Fruit fly (Drosophila melanogaster) whole organism, wandering third instar larva: Measurements from ENCODE around the gene Adgf-D.

Source experiments
- Abd-B ChIP-seq: fragments of >200 bp; optimal IDR thresholded peaks from 2 replicates; lab custom pipeline; 2017; ENCODE audit warnings: missing biosample characterization, missing genetic modification characterization
- CG32264 ChIP-seq: fragments of 200-800 bp; sonication (Bioruptor generic); optimal IDR thresholded peaks from 2 replicates; lab custom pipeline; 2016; ENCODE audit warnings: missing biosample characterization, missing genetic modification characterization
- CG9705 ChIP-seq: fragments of 200-800 bp; sonication (Bioruptor generic); optimal IDR thresholded peaks from 2 replicates; lab custom pipeline; 2018; ENCODE audit warnings: missing biosample characterization, mild to moderate bottlenecking, missing genetic modification characterization
- CrebA ChIP-seq: fragments of 200-800 bp; sonication (Bioruptor generic); optimal IDR thresholded peaks from 2 replicates; lab custom pipeline; 2016; ENCODE audit warnings: missing biosample characterization, mild to moderate bottlenecking, missing genetic modification characterization, borderline replicate concordance
- Dfd ChIP-seq: fragments of >200 bp; optimal IDR thresholded peaks from 2 replicates; lab custom pipeline; 2017; ENCODE audit warnings: missing biosample characterization, missing genetic modification characterization
- Dif ChIP-seq: fragments of 200-275, 200-300 bp; sonication (Bioruptor generic); optimal IDR thresholded peaks from 2 replicates; lab custom pipeline; 2018; ENCODE audit warnings: missing biosample characterization, missing genetic modification characterization; ENCODE audit not compliant: partially characterized antibody
- GATAd ChIP-seq: sonication (Bioruptor generic); optimal IDR thresholded peaks from 2 replicates; lab custom pipeline; 2016; ENCODE audit warnings: missing biosample characterization, missing genetic modification characterization
- HLH106 ChIP-seq: fragments of 200-800 bp; optimal IDR thresholded peaks from 3 replicates; lab custom pipeline; 2019; ENCODE audit warnings: missing biosample characterization, mild to moderate bottlenecking, missing genetic modification characterization, moderate library complexity
- Hnf4 ChIP-seq: fragments of 200-800 bp; sonication (Bioruptor generic); optimal IDR thresholded peaks from 2 replicates; lab custom pipeline; 2016; ENCODE audit warnings: missing biosample characterization, mild to moderate bottlenecking, missing genetic modification characterization
- Hr78 ChIP-seq: fragments of >200 bp; optimal IDR thresholded peaks from 2 replicates; lab custom pipeline; 2017; ENCODE audit warnings: missing biosample characterization, missing genetic modification characterization
- Hr83 ChIP-seq: fragments of 200-300 bp; sonication (Bioruptor generic); optimal IDR thresholded peaks from 2 replicates; lab custom pipeline; 2016; ENCODE audit warnings: missing biosample characterization, mild to moderate bottlenecking, missing genetic modification characterization, moderate library complexity; ENCODE audit not compliant: poor library complexity, severe bottlenecking
- Jra ChIP-seq: sonication (Bioruptor generic); optimal IDR thresholded peaks from 2 replicates; lab custom pipeline; 2016; ENCODE audit warnings: missing biosample characterization, missing genetic modification characterization
- Mio ChIP-seq: sonication (Bioruptor generic); optimal IDR thresholded peaks from 2 replicates; lab custom pipeline; 2016; ENCODE audit warnings: missing biosample characterization, missing genetic modification characterization
- Myc ChIP-seq: fragments of >200 bp; optimal IDR thresholded peaks from 2 replicates; lab custom pipeline; 2017
- N ChIP-seq: fragments of >200 bp; optimal IDR thresholded peaks from 2 replicates; lab custom pipeline; 2018; ENCODE audit warnings: missing biosample characterization, missing external identifiers, missing genetic modification characterization
- OdsH ChIP-seq: fragments of 200-800 bp; sonication (Bioruptor generic); optimal IDR thresholded peaks from 2 replicates; lab custom pipeline; 2016; ENCODE audit warnings: missing biosample characterization, mild to moderate bottlenecking, missing genetic modification characterization
- Rel ChIP-seq, 2 experiments: fragments of 200-800 bp; sonication (Bioruptor generic) in 1 of 2; optimal IDR thresholded peaks; 2 replicates in 1 of 2; 3 replicates in 1 of 2; lab custom pipeline; 2016 to 2019; ENCODE audit warnings: mild to moderate bottlenecking in 2 of 2, missing biosample characterization in 2 of 2, missing genetic modification characterization in 2 of 2, moderate library complexity in 1 of 2
- Sp1 ChIP-seq: fragments of 200-800 bp; sonication (Bioruptor generic); optimal IDR thresholded peaks from 3 replicates; lab custom pipeline; 2019; ENCODE audit warnings: missing biosample characterization, mild to moderate bottlenecking, missing genetic modification characterization, moderate library complexity
- Vsx2 ChIP-seq: fragments of 200-300, 225-300 bp; sonication (Bioruptor generic); optimal IDR thresholded peaks from 2 replicates; lab custom pipeline; 2018; ENCODE audit warnings: missing biosample characterization, missing genetic modification characterization; ENCODE audit not compliant: partially characterized antibody
- br ChIP-seq: fragments of 200-800 bp; sonication (Bioruptor generic); optimal IDR thresholded peaks from 2 replicates; lab custom pipeline; 2016; ENCODE audit warnings: missing biosample characterization, missing genetic modification characterization
- brk ChIP-seq: fragments of 200-800 bp; sonication (Bioruptor generic); optimal IDR thresholded peaks from 2 replicates; lab custom pipeline; 2016; ENCODE audit warnings: missing biosample characterization, mild to moderate bottlenecking, missing genetic modification characterization
- dl ChIP-seq, 2 experiments: fragments of 175-275, 200-275 bp in 1 of 2; fragments of 200-275 bp in 1 of 2; sonication (Bioruptor generic); optimal IDR thresholded peaks; lab custom pipeline; 2018; ENCODE audit warnings: mild to moderate bottlenecking in 2 of 2, missing biosample characterization in 2 of 2, missing genetic modification characterization in 2 of 2, moderate library complexity in 2 of 2; ENCODE audit not compliant: partially characterized antibody in 2 of 2, insufficient read depth in 1 of 2
- dmrt93B ChIP-seq: fragments of 200-800 bp; sonication (Bioruptor generic); optimal IDR thresholded peaks from 2 replicates; lab custom pipeline; 2018; ENCODE audit warnings: missing biosample characterization, mild to moderate bottlenecking, missing genetic modification characterization
- dsf ChIP-seq: sonication (Bioruptor generic); optimal IDR thresholded peaks from 2 replicates; lab custom pipeline; 2016; ENCODE audit warnings: missing biosample characterization, missing genetic modification characterization, borderline replicate concordance
- ey ChIP-seq: fragments of 200-800 bp; sonication (Bioruptor generic); optimal IDR thresholded peaks from 2 replicates; lab custom pipeline; 2016; ENCODE audit warnings: missing biosample characterization, missing genetic modification characterization
- foxo ChIP-seq, 2 experiments: fragments of 200-800 bp; sonication (Bioruptor generic); optimal IDR thresholded peaks; 2 replicates in 1 of 2; 3 replicates in 1 of 2; lab custom pipeline; 2016 to 2017; ENCODE audit warnings: missing biosample characterization in 2 of 2, missing genetic modification characterization in 2 of 2
- fru ChIP-seq: fragments of 200-800 bp; sonication (Bioruptor generic); optimal IDR thresholded peaks from 3 replicates; lab custom pipeline; 2016; ENCODE audit warnings: missing biosample characterization, mild to moderate bottlenecking, missing genetic modification characterization
- h ChIP-seq: fragments of 200-800 bp; sonication (Bioruptor generic); optimal IDR thresholded peaks from 3 replicates; lab custom pipeline; 2016; ENCODE audit warnings: missing biosample characterization, mild to moderate bottlenecking, missing genetic modification characterization
- jim ChIP-seq: fragments of 175-275, 200-325 bp; sonication (Bioruptor generic); optimal IDR thresholded peaks from 2 replicates; lab custom pipeline; 2016; ENCODE audit warnings: missing biosample characterization, mild to moderate bottlenecking, missing genetic modification characterization
- lola ChIP-seq: fragments of >200 bp; optimal IDR thresholded peaks from 2 replicates; lab custom pipeline; 2017; ENCODE audit warnings: missing biosample characterization, missing genetic modification characterization
- pan ChIP-seq: fragments of >200 bp; optimal IDR thresholded peaks from 2 replicates; lab custom pipeline; 2017
- psq ChIP-seq: fragments of 200-800 bp; sonication (Bioruptor generic); optimal IDR thresholded peaks from 3 replicates; lab custom pipeline; 2017; ENCODE audit warnings: missing biosample characterization, mild to moderate bottlenecking, missing genetic modification characterization, moderate library complexity
- rgr ChIP-seq: fragments of 200-800 bp; sonication (Bioruptor generic); optimal IDR thresholded peaks from 3 replicates; lab custom pipeline; 2016; ENCODE audit warnings: missing biosample characterization, mild to moderate bottlenecking, missing genetic modification characterization
- sage ChIP-seq: fragments of 200-800 bp; sonication (Bioruptor generic); optimal IDR thresholded peaks from 2 replicates; lab custom pipeline; 2016; ENCODE audit warnings: missing biosample characterization, mild to moderate bottlenecking, missing genetic modification characterization
- sv ChIP-seq: fragments of 200-800 bp; sonication (Bioruptor generic); optimal IDR thresholded peaks from 3 replicates; lab custom pipeline; 2016; ENCODE audit warnings: missing biosample characterization, missing genetic modification characterization
- tai ChIP-seq: sonication (Bioruptor generic); optimal IDR thresholded peaks from 2 replicates; lab custom pipeline; 2016; ENCODE audit warnings: missing biosample characterization, missing genetic modification characterization
- usp ChIP-seq: fragments of >200 bp; optimal IDR thresholded peaks from 2 replicates; lab custom pipeline; 2017; ENCODE audit warnings: missing biosample characterization, missing genetic modification characterization
- woc ChIP-seq: sonication (Bioruptor generic); optimal IDR thresholded peaks from 2 replicates; lab custom pipeline; 2016; ENCODE audit warnings: missing biosample characterization, mild to moderate bottlenecking, missing genetic modification characterization

Adgf-D gene

DNA sequence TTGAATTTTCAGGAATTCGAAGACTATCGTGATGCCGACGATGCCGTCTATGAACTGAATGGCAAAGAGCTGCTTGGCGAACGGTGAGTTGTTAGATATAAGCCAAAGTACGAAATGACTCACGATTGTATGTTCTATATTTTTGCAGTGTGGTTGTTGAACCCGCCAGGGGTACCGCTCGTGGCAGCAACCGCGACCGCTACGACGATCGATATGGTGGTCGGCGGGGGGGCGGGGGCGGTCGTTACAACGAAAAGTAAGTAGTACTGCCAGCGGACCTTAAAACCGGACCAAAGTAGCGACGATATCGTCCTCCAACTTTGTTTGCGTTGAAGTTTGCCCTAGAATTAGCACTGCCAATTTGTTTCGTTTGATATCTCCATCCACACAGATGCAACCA, 43.1 kb downstream of the Adgf-D start:
- TF ChIP-seq GATAd (GFP tag; lab: Kevin White, UChicago) (no peak), sv (GFP tag; lab: Kevin White, UChicago) (no peak), ey (GFP tag; lab: Kevin White, UChicago) (no peak), Dfd (no peak)

- peak; percentile 47 for TF ChIP-seq Dif
- no peak for TF ChIP-seq usp (GFP tag; lab: Kevin White, UChicago)
- peak; percentile 59 for TF ChIP-seq OdsH (GFP tag; lab: Kevin White, UChicago)
- peak; percentile 69 for TF ChIP-seq h (GFP tag; lab: Kevin White, UChicago)
- TF ChIP-seq rgr = peak; percentile 79
- peak; percentile 30 for TF ChIP-seq Myc (lab: Kevin White, UChicago)
- no peak for TF ChIP-seq Abd-B (GFP tag; lab: Kevin White, UChicago)
- TF ChIP-seq Hr78 (GFP tag; lab: Kevin White, UChicago) = no peak
- TF ChIP-seq Vsx2 (GFP tag; lab: Kevin White, UChicago) = peak; percentile 5
- peak; percentile 83 for TF ChIP-seq Sp1
- no peak for TF ChIP-seq CrebA (GFP tag; lab: Kevin White, UChicago)
- peak; percentile 30 for TF ChIP-seq HLH106
- no peak for TF ChIP-seq GATAd (GFP tag; lab: Kevin White, UChicago)
- TF ChIP-seq dsf = no peak
- no peak for TF ChIP-seq Rel (GFP tag; optimal IDR thresholded peaks at IDR 0.05; lab: Kevin White, UChicago)
- peak; percentile 35 for TF ChIP-seq Rel (tag; optimal IDR thresholded peaks at IDR 0.05; lab: Kevin White, UChicago)
- peak; percentile 53 for TF ChIP-seq dmrt93B
- no peak for TF ChIP-seq pan (lab: Kevin White, UChicago)
- TF ChIP-seq woc (GFP tag; lab: Kevin White, UChicago) = peak; percentile 4
- peak; percentile 54 for TF ChIP-seq CG32264 (GFP tag; lab: Kevin White, UChicago)
- TF ChIP-seq foxo (GFP tag; optimal IDR thresholded peaks at IDR 0.05; lab: Kevin White, UChicago) = peak in 1 of 2 experiments; percentile 35
- peak; percentile 25 for TF ChIP-seq N (GFP tag; lab: Kevin White, UChicago)
- peak; percentile 37 for TF ChIP-seq fru (GFP tag; lab: Kevin White, UChicago)
- TF ChIP-seq sv (GFP tag; lab: Kevin White, UChicago) = peak; percentile 40
- peak; percentile 75 for TF ChIP-seq br
- peak; percentile 56 for TF ChIP-seq CG9705
- TF ChIP-seq psq = peak; percentile 30
- peak; percentile 49 for TF ChIP-seq Hnf4 (GFP tag; lab: Kevin White, UChicago)
- TF ChIP-seq tai = peak; percentile 49
- no peak for TF ChIP-seq sage (GFP tag; lab: Kevin White, UChicago)
- TF ChIP-seq ey (GFP tag; lab: Kevin White, UChicago) = peak; percentile 48
- peak; percentile 75 for TF ChIP-seq Hr83 (GFP tag; lab: Kevin White, UChicago)
These were observed 44.1 kb downstream of the Adgf-D start, which contains the start of gene B52 for dm6 chr3R:13660924-13661659. TSS of gene B52 (plus strand) at chr3R:13661311.

DNA sequence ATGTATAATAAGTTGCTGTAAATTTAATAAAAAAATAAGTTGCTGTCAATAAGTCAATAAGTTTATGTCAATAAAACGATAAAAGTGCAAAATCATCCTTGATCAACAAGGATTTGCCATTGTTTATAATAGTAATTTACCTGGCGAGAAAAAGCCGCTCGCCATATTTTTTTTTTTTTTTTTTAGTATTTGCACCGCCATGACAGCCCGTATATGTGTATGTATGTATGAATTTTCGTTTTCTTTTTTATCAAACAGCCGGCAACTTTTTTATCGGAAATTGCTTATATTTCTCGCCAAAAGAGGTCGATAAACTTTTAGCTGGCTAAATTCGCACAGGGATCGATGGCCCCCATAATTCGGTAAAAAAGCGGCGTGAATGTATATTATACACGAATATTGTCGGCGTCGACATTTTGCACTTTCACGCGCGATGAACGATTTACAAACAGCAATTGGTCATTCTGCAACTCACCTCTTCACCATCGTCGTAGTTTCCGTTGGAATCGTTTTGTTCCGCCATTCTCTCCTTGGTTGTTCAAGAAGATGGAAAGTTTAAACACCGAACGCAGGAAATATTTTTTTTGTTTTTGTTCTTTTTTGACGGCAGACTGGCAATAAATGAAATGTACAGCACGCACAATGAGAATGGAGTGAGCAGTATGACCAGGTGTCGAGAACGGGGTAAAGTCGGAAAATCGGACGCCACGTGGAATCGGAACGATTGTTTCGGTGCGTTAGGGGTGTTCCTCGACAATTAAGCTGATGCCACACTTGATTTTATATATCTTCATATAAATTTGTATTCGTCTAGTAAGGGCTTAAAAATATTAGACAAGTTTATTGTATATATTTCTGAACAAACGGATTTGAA, 45.1 kb downstream of the Adgf-D start, which contains the start of gene Hrb87F:
Gene Hrb87F, minus strand, starts transcription at position 667 of the 874 bp plus-strand sequence.
- TF ChIP-seq lola (GFP tag; lab: Kevin White, UChicago) (no peak), tai (no peak), sage (GFP tag; lab: Kevin White, UChicago) (no peak), Abd-B (GFP tag; lab: Kevin White, UChicago) (no peak), h (GFP tag; lab: Kevin White, UChicago) (no peak), CG9705 (no peak), Hr83 (GFP tag; lab: Kevin White, UChicago) (peak; percentile 70), N (GFP tag; lab: Kevin White, UChicago) (no peak), dl (GFP tag; optimal IDR thresholded peaks at IDR 0.05; lab: Kevin White, UChicago; ENCODE audit: insufficient read depth in 1 of 2, partially characterized antibody in 2 of 2) (peak in 1 of 2 experiments; percentile 12), sv (GFP tag; lab: Kevin White, UChicago) (no peak), Mio (no peak), dmrt93B (no peak), GATAd (GFP tag; lab: Kevin White, UChicago) (no peak), CG32264 (GFP tag; lab: Kevin White, UChicago) (no peak), HLH106 (no peak), Vsx2 (GFP tag; lab: Kevin White, UChicago) (no peak), jim (GFP tag; lab: Kevin White, UChicago) (peak; percentile 90), Dif (no peak), Rel (GFP tag; optimal IDR thresholded peaks at IDR 0.05; lab: Kevin White, UChicago) (no peak), Rel (tag; optimal IDR thresholded peaks at IDR 0.05; lab: Kevin White, UChicago) (peak; percentile 40), psq (no peak), brk (GFP tag; lab: Kevin White, UChicago) (peak; percentile 31), Hr78 (GFP tag; lab: Kevin White, UChicago) (no peak), br (no peak), fru (GFP tag; lab: Kevin White, UChicago) (no peak), ey (GFP tag; lab: Kevin White, UChicago) (no peak), CrebA (GFP tag; lab: Kevin White, UChicago) (no peak), foxo (GFP tag; optimal IDR thresholded peaks at IDR 0.05; lab: Kevin White, UChicago) (no peak), rgr (no peak), Myc (lab: Kevin White, UChicago) (no peak), Sp1 (peak; percentile 46), Jra (GFP tag; lab: Kevin White, UChicago) (no peak), dsf (no peak)
